Fruit fly (Drosophila melanogaster) whole organism, adult: Measurements from ENCODE around the gene COX7AL.
A peak's percentile ranks its signal among the peaks of the same experiment; 100 is the strongest.

Experiments
- CG12768 ChIP-seq: fragments of 200-800 bp; sonication (Bioruptor generic); optimal IDR thresholded peaks from 2 replicates; lab custom pipeline; 2017; ENCODE audit warnings: missing biosample characterization, missing genetic modification characterization, mild to moderate bottlenecking, moderate library complexity, missing genetic modification reagents
- CG14711 ChIP-seq: fragments of 200-800 bp; sonication (Bioruptor generic); optimal IDR thresholded peaks from 2 replicates; lab custom pipeline; 2018; ENCODE audit warnings: missing biosample characterization, mild to moderate bottlenecking, missing genetic modification characterization, moderate library complexity
- CG1620 ChIP-seq: fragments of 200-800 bp; sonication (Bioruptor generic); optimal IDR thresholded peaks from 2 replicates; lab custom pipeline; 2016; ENCODE audit warnings: missing biosample characterization, missing genetic modification characterization
- CG33017 ChIP-seq: fragments of 200-800 bp; sonication (Bioruptor generic); optimal IDR thresholded peaks from 2 replicates; lab custom pipeline; 2018; ENCODE audit warnings: missing biosample characterization, mild to moderate bottlenecking, missing genetic modification characterization, moderate library complexity
- CG7045 ChIP-seq: fragments of 200-800 bp; sonication (Bioruptor generic); optimal IDR thresholded peaks from 2 replicates; lab custom pipeline; 2017; ENCODE audit warnings: missing biosample characterization, mild to moderate bottlenecking, missing genetic modification characterization
- CG7101 ChIP-seq: fragments of 200-800 bp; sonication (Bioruptor generic); optimal IDR thresholded peaks from 2 replicates; lab custom pipeline; 2018; ENCODE audit warnings: missing biosample characterization, mild to moderate bottlenecking, missing genetic modification characterization, moderate library complexity
- Clk ChIP-seq: fragments of 200-800 bp; sonication (Bioruptor generic); optimal IDR thresholded peaks from 2 replicates; lab custom pipeline; 2017; ENCODE audit warnings: missing biosample characterization, missing genetic modification characterization
- bab1 ChIP-seq: fragments of 200-800 bp; sonication (Bioruptor generic); optimal IDR thresholded peaks from 3 replicates; lab custom pipeline; 2019; ENCODE audit warnings: missing biosample characterization, mild to moderate bottlenecking, missing genetic modification characterization, moderate library complexity
- cic ChIP-seq: fragments of 200-800 bp; sonication (Bioruptor generic); optimal IDR thresholded peaks from 2 replicates; lab custom pipeline; 2017; ENCODE audit warnings: missing biosample characterization, mild to moderate bottlenecking, missing genetic modification characterization, moderate library complexity
- cnc ChIP-seq, 2 experiments: fragments of >200 bp; optimal IDR thresholded peaks; 2 replicates each; lab custom pipeline; 2017
- kay ChIP-seq: fragments of 200-800 bp; sonication (Bioruptor generic); peaks from one replicate; lab custom pipeline; 2016; ENCODE audit warnings: missing biosample characterization, missing genetic modification characterization, borderline replicate concordance
- ovo ChIP-seq: fragments of 200-800 bp; sonication (Bioruptor generic); optimal IDR thresholded peaks from 2 replicates; lab custom pipeline; 2016; ENCODE audit warnings: missing biosample characterization, missing genetic modification characterization
- pad ChIP-seq: fragments of 200-800 bp; sonication (Bioruptor generic); optimal IDR thresholded peaks from 3 replicates; lab custom pipeline; 2017; ENCODE audit warnings: missing biosample characterization, missing genetic modification characterization, mild to moderate bottlenecking, moderate library complexity, missing genetic modification reagents
- toe ChIP-seq: fragments of 200-800 bp; sonication (Bioruptor generic); optimal IDR thresholded peaks from 2 replicates; lab custom pipeline; 2016; ENCODE audit warnings: missing biosample characterization, missing genetic modification characterization

dm6 chr3R:8334471-8334783, 9.0 kb upstream of the COX7AL start:
- no peak for TF ChIP-seq bab1 (GFP tag; lab: Kevin White, UChicago)
- no peak for TF ChIP-seq cnc (optimal IDR thresholded peaks at IDR 0.05; lab: Kevin White, UChicago)
- no peak for TF ChIP-seq ovo (GFP tag; lab: Kevin White, UChicago)
- peak; percentile 12 for TF ChIP-seq kay
- no peak for TF ChIP-seq CG12768 (GFP tag; lab: Kevin White, UChicago)
- no peak for TF ChIP-seq cic (GFP tag; lab: Kevin White, UChicago)
- no peak for TF ChIP-seq CG7101 (tag; lab: Kevin White, UChicago)
- no peak for TF ChIP-seq CG1620
- TF ChIP-seq toe (GFP tag; lab: Kevin White, UChicago), result no peak
- TF ChIP-seq CG14711 (tag; lab: Kevin White, UChicago), result no peak
- no peak for TF ChIP-seq CG7045
- no peak for TF ChIP-seq pad
- TF ChIP-seq Clk (GFP tag; lab: Kevin White, UChicago), result no peak
- no peak for TF ChIP-seq CG33017
